Fruit fly (Drosophila melanogaster): ENCODE data around the gene lcs.

Gene lcs

DNA sequence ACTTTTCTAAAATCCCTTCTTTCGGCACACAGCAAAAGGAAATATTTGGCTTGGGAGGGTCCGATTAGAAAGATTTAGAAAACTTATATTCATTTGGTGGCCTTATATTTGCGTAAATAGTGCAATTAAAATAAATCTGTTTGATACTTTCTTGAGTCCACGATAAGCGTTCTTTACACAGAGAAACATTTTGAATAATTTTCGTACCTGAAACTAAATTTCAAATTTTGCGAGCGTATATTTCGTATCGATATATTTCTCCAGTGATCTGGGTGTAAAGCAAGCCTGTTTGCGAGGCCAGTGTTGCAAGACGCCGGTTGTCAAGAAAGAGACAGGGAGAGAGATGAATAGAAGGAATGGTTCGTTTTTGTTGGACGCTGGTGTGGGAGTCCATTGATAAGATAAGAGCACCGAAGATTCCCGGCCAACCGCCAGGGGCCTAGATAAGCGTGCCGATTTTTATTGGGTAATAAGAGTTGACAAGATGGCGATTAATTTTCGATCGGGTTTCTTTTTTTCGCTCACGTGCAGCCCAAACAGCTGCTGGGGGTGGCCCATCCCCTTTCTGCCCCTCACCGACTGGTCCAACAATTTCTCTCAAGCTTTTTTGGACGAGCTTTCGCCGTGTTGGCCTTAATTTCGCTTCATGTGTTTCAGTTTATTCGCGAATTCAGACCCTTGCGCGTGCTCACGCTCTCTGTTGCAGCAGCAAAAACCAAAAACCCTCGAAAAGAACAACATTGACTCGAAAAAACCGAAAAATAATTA lies 23.3 kb downstream of the lcs start, which contains the start of gene slgA (continued):
- TF ChIP-seq al (GFP tag; IDR thresholded peaks at IDR 0.05) (peak; percentile 25; the same call in 1 of the 2 replicates), Dip3 (GFP tag; optimal IDR thresholded peaks at IDR 0.05) (peak; percentile 47), CG17385 (GFP tag; optimal IDR thresholded peaks at IDR 0.05) (peak; percentile 2), btn (GFP tag; optimal IDR thresholded peaks at IDR 0.05) (no peak), slbo (GFP tag; IDR thresholded peaks at IDR 0.05) (peak; percentile 58), Hr78 (GFP tag; optimal IDR thresholded peaks at IDR 0.05) (no peak), Dbx (GFP tag; IDR thresholded peaks at IDR 0.05) (0 out of 3 replicates have a peak, but pooled peaks have one; percentile 48), Meics (GFP tag; optimal IDR thresholded peaks at IDR 0.05) (no peak), CG2678 (tag; optimal IDR thresholded peaks at IDR 0.05) (no peak), slp2 (GFP tag; optimal IDR thresholded peaks at IDR 0.05) (peak; percentile 13), CG14050 (GFP tag; IDR thresholded peaks at IDR 0.05) (0 out of 3 replicates have a peak, but pooled peaks have one; percentile 16), CG13624 (GFP tag; optimal IDR thresholded peaks at IDR 0.05) (peak; percentile 59), Sry-β (GFP tag; optimal IDR thresholded peaks at IDR 0.05) (no peak), CG12104 (GFP tag; optimal IDR thresholded peaks at IDR 0.05) (peak; percentile 5), HLH4C (GFP tag; IDR thresholded peaks at IDR 0.05; ENCODE audit: partially characterized antibody) (peak; percentile 52; the same call in 1 of the 3 replicates), CG4424 (GFP tag; optimal IDR thresholded peaks at IDR 0.05) (peak; percentile 16), CG6765 (GFP tag; optimal IDR thresholded peaks at IDR 0.05) (peak; percentile 45), gcm (GFP tag; optimal IDR thresholded peaks at IDR 0.05) (no peak), CG32532 (GFP tag; IDR thresholded peaks at IDR 0.05) (peak; percentile 22; the same call in 1 of the 2 replicates), CG7928 (GFP tag; optimal IDR thresholded peaks at IDR 0.05) (no peak), Taf1 (GFP tag; IDR thresholded peaks at IDR 0.05) (no peak), Aef1 (GFP tag; IDR thresholded peaks at IDR 0.05) (0 out of 3 replicates have a peak, but pooled peaks have one; percentile 13), BEAF-32 (GFP tag; optimal IDR thresholded peaks at IDR 0.05) (peak; percentile 83), CG34422 (GFP tag; IDR thresholded peaks at IDR 0.05) (peak; percentile 40; the same call in 2 of the 3 replicates), Med (GFP tag) (peak; percentile 90), mirr (GFP tag; optimal IDR thresholded peaks at IDR 0.05) (no peak), Optix (GFP tag; IDR thresholded peaks at IDR 0.05) (no peak), gsb (GFP tag; IDR thresholded peaks at IDR 0.05) (peak; percentile 26; the same call in 1 of the 2 replicates), CG8388 (GFP tag; optimal IDR thresholded peaks at IDR 0.05) (no peak), CG6254 (GFP tag; optimal IDR thresholded peaks at IDR 0.05) (no peak), bbx (GFP tag; IDR thresholded peaks at IDR 0.05; ENCODE audit: partially characterized antibody) (peak; percentile 80), her (GFP tag; optimal IDR thresholded peaks at IDR 0.05) (peak; percentile 30), PHDP (tag; optimal IDR thresholded peaks at IDR 0.05) (no peak), abd-A (tag; optimal IDR thresholded peaks at IDR 0.05) (no peak), YL-1 (GFP tag; optimal IDR thresholded peaks at IDR 0.05) (peak; percentile 10), h (optimal IDR thresholded peaks at IDR 0.05) (no peak), ken (GFP tag; IDR thresholded peaks at IDR 0.05) (peak; percentile 57; the same call in 2 of the 3 replicates), H2.0 (GFP tag; IDR thresholded peaks at IDR 0.05) (no peak), fd3F (GFP tag; optimal IDR thresholded peaks at IDR 0.05) (no peak), ato (GFP tag; IDR thresholded peaks at IDR 0.05; ENCODE audit: partially characterized antibody) (peak; percentile 31; the same call in 1 of the 2 replicates), Six4 (GFP tag; optimal IDR thresholded peaks at IDR 0.05) (no peak), hth (optimal IDR thresholded peaks at IDR 0.05) (no peak), CG12219 (GFP tag; optimal IDR thresholded peaks at IDR 0.05) (no peak), fu2 (GFP tag; optimal IDR thresholded peaks at IDR 0.05) (no peak), CG3726 (GFP tag; IDR thresholded peaks at IDR 0.05) (no peak), Xrp1 (GFP tag; IDR thresholded peaks at IDR 0.05) (no peak), Adf1 (GFP tag; IDR thresholded peaks at IDR 0.05) (no peak), E2f2 (GFP tag; IDR thresholded peaks at IDR 0.05) (peak; percentile 87), Fer2 (tag; optimal IDR thresholded peaks at IDR 0.05) (no peak)
